Worm (Caenorhabditis elegans) whole organism, late embryonic: ENCODE results near the gene R13H7.2.
"Not testable (repeated sequence)": the region's sequence is repeated elsewhere in the genome, so short reads cannot be mapped to it uniquely, and the experiment has no call there.

Experiments
- C08G9.2 ChIP-seq: sonication (generic microtip); optimal IDR thresholded peaks from 2 replicates; lab custom pipeline; 2016; ENCODE audit warnings: mild to moderate bottlenecking, missing genetic modification characterization, moderate library complexity, missing compliant biosample characterization
- F13H6.1 ChIP-seq: sonication (generic microtip); optimal IDR thresholded peaks from 2 replicates; lab custom pipeline; 2016; ENCODE audit warnings: missing genetic modification characterization, missing compliant biosample characterization
- K02D7.2 ChIP-seq: sonication (generic microtip); optimal IDR thresholded peaks from 2 replicates; lab custom pipeline; 2017; ENCODE audit warnings: mild to moderate bottlenecking, missing genetic modification characterization, missing compliant biosample characterization
- K09A11.1 ChIP-seq: sonication (generic microtip); optimal IDR thresholded peaks from 2 replicates; lab custom pipeline; 2017; ENCODE audit warnings: antibody characterized with exemption, mild to moderate bottlenecking, missing genetic modification characterization, missing compliant biosample characterization; ENCODE audit not compliant: insufficient read depth
- T23F11.4 ChIP-seq: fragments of 200-800 bp; sonication (Bioruptor generic); optimal IDR thresholded peaks from 2 replicates; lab custom pipeline; 2018; ENCODE audit warnings: mild to moderate bottlenecking, missing genetic modification characterization, missing compliant biosample characterization
- ama-1 ChIP-seq: fragments of 150-350 bp; optimal IDR thresholded peaks from 2 replicates; lab custom pipeline; 2014
- ceh-18 ChIP-seq: sonication (generic microtip); optimal IDR thresholded peaks from 2 replicates; lab custom pipeline; 2016; ENCODE audit warnings: missing genetic modification characterization, missing compliant biosample characterization
- ceh-22 ChIP-seq: sonication (generic microtip); optimal IDR thresholded peaks from 2 replicates; lab custom pipeline; 2017; ENCODE audit warnings: missing biosample characterization, missing genetic modification characterization
- ceh-30 ChIP-seq: fragments of 150-350 bp; optimal IDR thresholded peaks from 2 replicates; lab custom pipeline; 2014; ENCODE audit warnings: missing biosample characterization, missing genetic modification characterization
- ceh-31 ChIP-seq: sonication (generic microtip); optimal IDR thresholded peaks from 2 replicates; lab custom pipeline; 2016; ENCODE audit warnings: missing genetic modification characterization, missing compliant biosample characterization
- ceh-34 ChIP-seq: sonication (generic microtip); optimal IDR thresholded peaks from 2 replicates; lab custom pipeline; 2016; ENCODE audit warnings: mild to moderate bottlenecking, missing genetic modification characterization, missing compliant biosample characterization
- ceh-45 ChIP-seq: fragments of 200-800 bp; sonication (Bioruptor generic); IDR thresholded peaks from 2 replicates; pipeline ENCODE4 v1.3.6; 2022; ENCODE audit warnings: missing genetic modification reagents, missing genetic modification characterization, missing compliant biosample characterization
- ceh-48 ChIP-seq: sonication (generic microtip); optimal IDR thresholded peaks from 2 replicates; lab custom pipeline; 2016; ENCODE audit warnings: missing genetic modification characterization, inconsistent platforms, missing compliant biosample characterization
- che-1 ChIP-seq: sonication (generic microtip); optimal IDR thresholded peaks from 2 replicates; lab custom pipeline; 2016; ENCODE audit warnings: mild to moderate bottlenecking, missing genetic modification characterization, missing compliant biosample characterization
- dve-1 ChIP-seq: sonication (generic microtip); optimal IDR thresholded peaks from 2 replicates; lab custom pipeline; 2017; ENCODE audit warnings: antibody characterized with exemption, mild to moderate bottlenecking, missing genetic modification characterization, missing compliant biosample characterization
- elt-2 ChIP-seq: sonication (generic microtip); optimal IDR thresholded peaks from 2 replicates; lab custom pipeline; 2016; ENCODE audit warnings: missing genetic modification reagents, missing genetic modification characterization, missing compliant biosample characterization
- hlh-13 ChIP-seq: fragments of 200-800 bp; sonication (Bioruptor generic); optimal IDR thresholded peaks from 2 replicates; lab custom pipeline; 2018; ENCODE audit warnings: mild to moderate bottlenecking, missing genetic modification characterization, missing compliant biosample characterization
- hlh-8 ChIP-seq: sonication (generic microtip); optimal IDR thresholded peaks from 2 replicates; lab custom pipeline; 2016; ENCODE audit warnings: missing genotype, missing genetic modification characterization, missing compliant biosample characterization
- lim-6 ChIP-seq: sonication (generic microtip); optimal IDR thresholded peaks from 2 replicates; lab custom pipeline; 2016; ENCODE audit warnings: missing genetic modification characterization, missing compliant biosample characterization
- lin-11 ChIP-seq: fragments of 200-800 bp; sonication (Bioruptor generic); optimal IDR thresholded peaks from 2 replicates; lab custom pipeline; 2018; ENCODE audit warnings: mild to moderate bottlenecking, missing genetic modification characterization, missing compliant biosample characterization
- nfya-1 ChIP-seq: sonication (generic microtip); optimal IDR thresholded peaks from 2 replicates; lab custom pipeline; 2017; ENCODE audit warnings: missing genetic modification characterization, mild to moderate bottlenecking, missing compliant biosample characterization, antibody characterized with exemption, moderate library complexity
- nhr-11 ChIP-seq: fragments of 150-350 bp; optimal IDR thresholded peaks from 2 replicates; lab custom pipeline; 2014; ENCODE audit warnings: missing biosample characterization, missing genetic modification characterization
- npax-4 ChIP-seq: sonication (generic microtip); optimal IDR thresholded peaks from 2 replicates; lab custom pipeline; 2016; ENCODE audit warnings: missing genetic modification characterization, missing compliant biosample characterization
- pag-3 ChIP-seq: sonication (generic microtip); optimal IDR thresholded peaks from 2 replicates; lab custom pipeline; 2016; ENCODE audit warnings: missing compliant biosample characterization, missing genetic modification characterization, borderline replicate concordance
- pros-1 ChIP-seq: fragments of 150-350 bp; optimal IDR thresholded peaks from 2 replicates; lab custom pipeline; 2014; ENCODE audit warnings: missing biosample characterization, missing genetic modification reagents, missing genetic modification characterization
- sdc-2 ChIP-seq: sonication (generic microtip); optimal IDR thresholded peaks from 2 replicates; lab custom pipeline; 2016; ENCODE audit warnings: missing genotype, missing genetic modification characterization, missing compliant biosample characterization
- sox-2 ChIP-seq: fragments of 200-800 bp; sonication (Bioruptor generic); IDR thresholded peaks from 2 replicates; pipeline ENCODE4 v1.3.6; 2022; ENCODE audit warnings: missing genetic modification reagents, missing genetic modification characterization, missing compliant biosample characterization
- syd-9 ChIP-seq: sonication (generic microtip); optimal IDR thresholded peaks from 2 replicates; lab custom pipeline; 2016; ENCODE audit warnings: mild to moderate bottlenecking, missing genetic modification characterization, moderate library complexity, missing compliant biosample characterization
- tbx-2 ChIP-seq: sonication (generic microtip); optimal IDR thresholded peaks from 2 replicates; lab custom pipeline; 2016; ENCODE audit warnings: missing genetic modification characterization, missing compliant biosample characterization
- tbx-7 ChIP-seq: sonication (generic microtip); optimal IDR thresholded peaks from 2 replicates; lab custom pipeline; 2016; ENCODE audit warnings: missing genotype, missing genetic modification characterization, missing compliant biosample characterization
- unc-42 ChIP-seq: sonication (generic microtip); optimal IDR thresholded peaks from 2 replicates; lab custom pipeline; 2016; ENCODE audit warnings: missing genotype, missing genetic modification characterization, missing compliant biosample characterization
- unc-55 ChIP-seq: sonication (generic microtip); optimal IDR thresholded peaks from 2 replicates; lab custom pipeline; 2017; ENCODE audit warnings: missing biosample characterization, missing genetic modification reagents, missing genetic modification characterization
- zip-5 ChIP-seq: sonication (generic microtip); optimal IDR thresholded peaks from 2 replicates; lab custom pipeline; 2016; ENCODE audit warnings: missing genetic modification characterization, missing compliant biosample characterization
- ztf-16 ChIP-seq: sonication (generic microtip); optimal IDR thresholded peaks from 2 replicates; lab custom pipeline; 2017; ENCODE audit warnings: missing genetic modification characterization, missing compliant biosample characterization

The R13H7.2 gene

ce11 chrIV:6827477-6827876 is 31.7 kb downstream of the R13H7.2 start, which contains the start of gene H20E11.2:
Gene H20E11.2 (plus strand): TSS chrIV:6827777.
- TF ChIP-seq pag-3, dve-1, syd-9 (tag; lab: Kevin White, UChicago): not testable (repeated sequence)

- TF ChIP-seq nhr-11 (tag; lab: Kevin White, UChicago) (no peak), T23F11.4 (GFP tag; lab: Kevin White, UChicago) (no peak), ceh-48 (tag; lab: Kevin White, UChicago) (no peak), npax-4 (tag; lab: Kevin White, UChicago) (no peak), ceh-34 (tag; lab: Kevin White, UChicago) (no peak), ceh-30 (tag; lab: Kevin White, UChicago) (no peak), K02D7.2 (tag; lab: Kevin White, UChicago) (no peak), ceh-45 (GFP tag; lab: Robert Waterston, UW) (no peak), sox-2 (no peak), lim-6 (tag; lab: Kevin White, UChicago) (no peak), ama-1 (no peak), hlh-8 (tag; lab: Kevin White, UChicago) (no peak), F13H6.1 (tag; lab: Kevin White, UChicago) (no peak), ztf-16 (tag; lab: Kevin White, UChicago) (no peak), tbx-2 (tag; lab: Kevin White, UChicago) (no peak), unc-42 (tag; lab: Kevin White, UChicago) (no peak)
These were observed 34.5 kb downstream of the R13H7.2 start, which contains the start of gene H20E11.3 for ce11 chrIV:6824622-6825021. Gene H20E11.3 (plus strand): TSS chrIV:6824816.

ce11 chrIV:6822406-6822805 is 36.8 kb downstream of the R13H7.2 start, which contains the start of gene C17H12.6:
Gene C17H12.6 (minus strand): TSS chrIV:6822506.
- TF ChIP-seq nhr-11 (tag; lab: Kevin White, UChicago) (no peak), C08G9.2 (tag; lab: Kevin White, UChicago) (no peak), hlh-8 (tag; lab: Kevin White, UChicago) (no peak), lin-11 (no peak), npax-4 (tag; lab: Kevin White, UChicago) (no peak), dve-1 (tag; lab: Kevin White, UChicago) (no peak), hlh-13 (no peak), sdc-2 (tag; lab: Kevin White, UChicago) (no peak), unc-55 (GFP tag; lab: Kevin White, UChicago) (no peak), tbx-7 (tag; lab: Kevin White, UChicago) (no peak), ceh-31 (tag; lab: Kevin White, UChicago) (no peak), lim-6 (tag; lab: Kevin White, UChicago) (no peak), K09A11.1 (no peak), che-1 (tag; lab: Kevin White, UChicago) (no peak), ceh-18 (tag; lab: Kevin White, UChicago) (no peak)

- no peak for TF ChIP-seq hlh-13
- TF ChIP-seq ceh-31 (tag; lab: Kevin White, UChicago), result no peak
- no peak for TF ChIP-seq syd-9 (tag; lab: Kevin White, UChicago)
- TF ChIP-seq nfya-1, result no peak
- TF ChIP-seq ceh-30 (tag; lab: Kevin White, UChicago), result no peak
- no peak for TF ChIP-seq pros-1 (tag; lab: Kevin White, UChicago)
- no peak for TF ChIP-seq zip-5 (tag; lab: Kevin White, UChicago)
- no peak for TF ChIP-seq ceh-22 (tag; lab: Kevin White, UChicago)
These were observed 37.5 kb downstream of the R13H7.2 start for ce11 chrIV:6821709-6822108.

ce11 chrIV:6818369-6818768 is 40.8 kb downstream of the R13H7.2 start, which contains the start of gene C17H12.8:
Gene C17H12.8 (plus strand): TSS chrIV:6818703.
- no peak for TF ChIP-seq ztf-16 (tag; lab: Kevin White, UChicago)
- TF ChIP-seq elt-2 (tag; lab: Kevin White, UChicago), result peak; percentile 76
- TF ChIP-seq, all 69 proteins: peak for 1
